Worm (Caenorhabditis elegans): ENCODE results near the gene Y49F6B.13.
A peak's percentile ranks its signal among the peaks of the same experiment; 100 is the strongest.

The Y49F6B.13 gene

DNA sequence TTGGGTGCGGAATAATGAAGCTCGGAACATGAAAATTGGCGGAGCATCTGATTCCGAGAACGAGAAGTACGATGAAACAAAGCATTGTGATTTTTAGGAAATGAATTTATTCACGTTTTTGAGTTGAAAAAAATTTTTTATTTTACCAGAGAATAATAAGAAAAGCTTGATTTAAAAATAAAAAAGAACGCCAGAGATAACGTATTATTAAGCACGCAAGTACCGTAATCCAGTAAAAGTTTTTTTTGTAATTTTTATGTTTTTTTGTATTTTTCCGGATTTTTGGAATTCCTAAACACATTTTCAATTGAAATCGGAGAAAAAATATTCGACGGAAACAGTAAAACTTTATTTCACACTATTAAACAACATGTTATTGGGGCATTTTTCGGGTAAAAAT is 28.3 kb downstream of the Y49F6B.13 start, which contains the start of gene C16C8.22:
C16C8.22 (minus strand) TSS at position 101 of the 400 bp plus-strand sequence.
- no peak for TF ChIP-seq unc-42 (tag; optimal IDR thresholded peaks at IDR 0.05)
- no peak for TF ChIP-seq tbx-2 (tag; optimal IDR thresholded peaks at IDR 0.05)
- no peak for TF ChIP-seq ttx-3 (tag; optimal IDR thresholded peaks at IDR 0.05)
- no peak for TF ChIP-seq ceh-45 (GFP tag; IDR thresholded peaks at IDR 0.05)
- TF ChIP-seq ceh-24 (tag; optimal IDR thresholded peaks at IDR 0.05) = no peak
- TF ChIP-seq pat-9 (tag; optimal IDR thresholded peaks at IDR 0.05) = no peak
- TF ChIP-seq odd-2 (tag; optimal IDR thresholded peaks at IDR 0.05) = no peak
- TF ChIP-seq unc-86 (tag; optimal IDR thresholded peaks at IDR 0.05) = no peak
- no peak for TF ChIP-seq hlh-6 (tag; optimal IDR thresholded peaks at IDR 0.05)
- no peak for TF ChIP-seq hlh-15 (tag; optimal IDR thresholded peaks at IDR 0.05)
- no peak for TF ChIP-seq sox-4 (tag; optimal IDR thresholded peaks at IDR 0.05)
- no peak for TF ChIP-seq pros-1 (tag; optimal IDR thresholded peaks at IDR 0.05)
- TF ChIP-seq ceh-2 (tag; optimal IDR thresholded peaks at IDR 0.05) = no peak

DNA sequence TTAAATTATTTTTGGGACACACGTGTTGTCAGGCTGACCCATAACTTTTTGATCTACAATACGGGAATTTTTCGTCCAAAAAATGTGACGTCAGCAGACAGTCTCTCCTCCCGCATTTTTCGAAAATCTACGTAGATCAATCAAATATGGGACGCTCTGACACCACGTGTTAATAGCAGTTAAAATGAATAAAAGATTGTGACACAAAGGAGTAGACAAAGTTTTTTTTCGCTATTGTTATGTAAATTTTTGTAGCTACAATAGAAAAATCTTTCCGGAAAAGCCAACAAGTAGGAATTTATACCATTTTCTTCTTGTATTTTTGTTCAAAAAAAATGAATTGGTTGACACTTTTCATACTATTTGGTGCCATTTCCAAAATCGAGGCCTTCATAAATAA is 30.1 kb downstream of the Y49F6B.13 start, which contains the start of gene C16C8.27:
C16C8.27 (plus strand) TSS at position 301 of the 400 bp plus-strand sequence.
- no peak for TF ChIP-seq unc-3 (GFP tag; conservative IDR thresholded peaks at IDR 0.05)
- no peak for TF ChIP-seq unc-3 (tag; optimal IDR thresholded peaks at IDR 0.05)
- TF ChIP-seq F13H6.1 (tag; optimal IDR thresholded peaks at IDR 0.05) = no peak

DNA sequence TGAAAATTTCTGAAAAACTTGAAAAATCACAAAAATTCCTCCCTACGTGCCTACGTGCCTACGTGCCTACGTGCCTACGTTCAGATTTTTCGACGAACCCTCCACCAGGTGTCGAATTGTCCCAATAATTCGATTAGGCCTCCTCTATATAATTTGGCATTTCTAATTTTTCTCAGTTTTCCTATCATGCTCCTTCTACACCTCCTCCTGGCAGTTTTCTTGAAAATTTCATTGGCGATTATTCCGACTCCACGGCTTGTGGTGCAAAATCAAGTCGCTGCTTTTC is 30.9 kb downstream of the Y49F6B.13 start, which contains the start of gene C16C8.17:
C16C8.17 (plus strand) TSS at position 187 of the 286 bp plus-strand sequence.
- no peak for TF ChIP-seq C38D4.7 (GFP tag; optimal IDR thresholded peaks at IDR 0.05)
- TF ChIP-seq lin-11 (tag; optimal IDR thresholded peaks at IDR 0.05) = no peak
- TF ChIP-seq dmd-4 (tag; optimal IDR thresholded peaks at IDR 0.05; ENCODE audit: borderline replicate concordance) = no peak
- no peak for TF ChIP-seq nfya-1 (tag; optimal IDR thresholded peaks at IDR 0.05)
- no peak for TF ChIP-seq zip-5 (tag; optimal IDR thresholded peaks at IDR 0.05)

DNA sequence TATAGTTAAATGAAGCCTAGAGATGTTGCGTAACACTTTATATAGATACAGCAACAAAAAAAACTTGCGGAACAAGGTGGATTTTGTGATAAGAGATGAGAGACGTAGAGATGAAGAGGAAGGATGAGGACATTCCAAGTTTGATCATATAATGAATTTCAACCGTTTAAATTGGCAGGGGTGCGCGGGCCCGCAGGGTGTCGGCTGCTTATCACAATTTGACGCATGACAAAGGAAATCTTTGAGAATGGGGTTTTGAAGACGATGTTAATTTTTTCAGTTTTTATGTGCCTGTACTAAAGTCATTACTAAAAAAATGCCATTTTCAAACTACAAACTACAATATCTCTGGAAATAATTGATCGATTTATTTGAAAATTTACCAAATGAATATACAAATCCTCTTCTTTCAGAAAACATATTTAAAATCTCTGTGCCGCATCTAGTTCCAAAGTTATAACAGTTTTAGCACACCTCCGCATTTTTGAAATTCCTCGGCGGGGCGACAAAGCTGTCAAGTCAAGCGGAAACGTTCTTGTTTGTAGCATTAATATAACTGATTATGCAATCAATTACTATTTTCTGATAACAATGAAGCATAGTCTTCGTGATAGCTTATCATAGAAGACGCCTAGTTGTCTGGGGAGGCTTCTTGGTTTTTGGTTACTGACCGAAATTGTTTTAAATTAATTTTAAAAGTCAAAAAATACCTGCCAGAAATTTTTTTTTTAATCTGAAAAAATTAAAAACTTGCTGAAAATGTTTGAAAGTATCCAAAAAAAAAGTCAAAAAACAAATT is 31.5 kb downstream of the Y49F6B.13 start:
- peak; percentile 39 for TF ChIP-seq elt-2 (tag; optimal IDR thresholded peaks at IDR 0.05)
- no peak for TF ChIP-seq sox-2 (GFP tag; IDR thresholded peaks at IDR 0.05)
- no peak for TF ChIP-seq lim-6 (tag; optimal IDR thresholded peaks at IDR 0.05)

DNA sequence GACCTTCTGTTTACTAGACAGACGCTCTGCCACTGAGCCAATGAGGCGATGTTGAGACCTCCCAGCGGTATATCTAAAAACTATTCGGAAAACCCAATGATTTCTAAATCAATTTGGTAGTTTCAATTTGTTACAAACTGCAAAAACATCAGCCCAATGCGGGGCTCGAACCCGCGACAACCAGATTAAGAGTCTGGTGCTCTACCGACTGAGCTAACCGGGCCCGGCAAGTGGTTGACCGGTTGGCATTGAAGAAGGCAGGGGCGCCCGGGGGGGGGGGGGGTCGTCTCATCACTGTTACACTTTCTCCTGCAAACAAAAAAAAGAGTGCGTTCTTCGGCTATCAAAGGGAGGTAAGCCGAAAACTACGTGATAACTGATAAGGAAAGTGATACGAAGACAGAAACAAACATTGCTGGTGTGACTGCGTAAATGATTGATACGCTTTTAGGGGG is 32.2 kb downstream of the Y49F6B.13 start:
- TF ChIP-seq hlh-8 (tag; optimal IDR thresholded peaks at IDR 0.05) (no peak), odd-2 (tag; optimal IDR thresholded peaks at IDR 0.05) (no peak), pha-4 (tag; optimal IDR thresholded peaks at IDR 0.05) (no peak), syd-9 (tag; optimal IDR thresholded peaks at IDR 0.05) (no peak), dve-1 (tag; optimal IDR thresholded peaks at IDR 0.05) (peak; percentile 30), K02D7.2 (tag; optimal IDR thresholded peaks at IDR 0.05) (no peak), unc-86 (tag; optimal IDR thresholded peaks at IDR 0.05) (no peak), fax-1 (tag; optimal IDR thresholded peaks at IDR 0.05) (peak; percentile 24), C38D4.7 (GFP tag; optimal IDR thresholded peaks at IDR 0.05) (peak; percentile 57), ceh-31 (tag; optimal IDR thresholded peaks at IDR 0.05) (no peak), npax-4 (tag; optimal IDR thresholded peaks at IDR 0.05) (no peak), sox-4 (tag; optimal IDR thresholded peaks at IDR 0.05) (peak; percentile 62), ceh-34 (tag; optimal IDR thresholded peaks at IDR 0.05) (no peak), unc-3 (GFP tag; conservative IDR thresholded peaks at IDR 0.05) (peak; percentile 56; the same call in 1 of the 2 replicates), unc-3 (tag; optimal IDR thresholded peaks at IDR 0.05) (no peak), unc-42 (tag; optimal IDR thresholded peaks at IDR 0.05) (no peak), ceh-2 (tag; optimal IDR thresholded peaks at IDR 0.05) (peak; percentile 40), ztf-16 (tag; optimal IDR thresholded peaks at IDR 0.05) (no peak), pag-3 (tag; optimal IDR thresholded peaks at IDR 0.05; ENCODE audit: borderline replicate concordance) (no peak), nfya-1 (tag; optimal IDR thresholded peaks at IDR 0.05) (no peak), nhr-232 (tag; optimal IDR thresholded peaks at IDR 0.05) (no peak), ceh-45 (GFP tag; IDR thresholded peaks at IDR 0.05) (0 out of 2 replicates have a peak, but pooled peaks have one; percentile 51), fkh-10 (GFP tag; optimal IDR thresholded peaks at IDR 0.05) (no peak), unc-55 (GFP tag; optimal IDR thresholded peaks at IDR 0.05) (no peak), hlh-13 (GFP tag; optimal IDR thresholded peaks at IDR 0.05) (peak; percentile 48), zip-5 (tag; optimal IDR thresholded peaks at IDR 0.05) (no peak), C08G9.2 (tag; optimal IDR thresholded peaks at IDR 0.05) (peak; percentile 12), fkh-6 (tag; optimal IDR thresholded peaks at IDR 0.05) (no peak), hlh-15 (tag; optimal IDR thresholded peaks at IDR 0.05) (peak; percentile 20), F13H6.1 (tag; optimal IDR thresholded peaks at IDR 0.05) (no peak), lin-11 (tag; optimal IDR thresholded peaks at IDR 0.05) (peak; percentile 15)

All from whole organism, late embryonic.